Worm (Caenorhabditis elegans): ENCODE data around the gene R166.3.

- TF ChIP-seq scrt-1 (GFP tag; IDR thresholded peaks at IDR 0.05) (no peak), hmbx-1 (tag; optimal IDR thresholded peaks at IDR 0.05) (no peak), hmg-4 (GFP tag; optimal IDR thresholded peaks at IDR 0.05) (no peak), ama-1 (optimal IDR thresholded peaks at IDR 0.05) (no peak), tra-4 (tag; optimal IDR thresholded peaks at IDR 0.05) (no peak), sea-1 (GFP tag; conservative IDR thresholded peaks at IDR 0.05) (no peak), ceh-36 (tag; optimal IDR thresholded peaks at IDR 0.05) (no peak), tbx-37 (GFP tag; conservative IDR thresholded peaks at IDR 0.05) (no peak), ceh-13 (GFP tag; optimal IDR thresholded peaks at IDR 0.05) (no peak)
Observed at ce11 chrII:10507906-10508305, 31.2 kb downstream of the R166.3 start.
